Worm (Caenorhabditis elegans): ENCODE data around the gene C08H9.16.
"Not testable (repeated sequence)": the region's sequence is repeated elsewhere in the genome, so short reads cannot be mapped to it uniquely, and the experiment has no call there.

C08H9.16 gene

ce11 chrII:9862147-9862546 lies 30.4 kb upstream of the C08H9.16 start, which contains the start of gene C08H9.18:
TSS of gene C08H9.18 (minus strand) at chrII:9862247.
- TF ChIP-seq skn-1 (tag; optimal IDR thresholded peaks at IDR 0.05), result no peak
- no peak for TF ChIP-seq nhr-76 (tag; optimal IDR thresholded peaks at IDR 0.05)
- TF ChIP-seq hlh-4 (tag; optimal IDR thresholded peaks at IDR 0.05), result no peak
- no peak for TF ChIP-seq nhr-11 (tag; optimal IDR thresholded peaks at IDR 0.05)
- no peak for TF ChIP-seq sox-4 (tag; optimal IDR thresholded peaks at IDR 0.05)
- no peak for TF ChIP-seq unc-62 (GFP tag; optimal IDR thresholded peaks at IDR 0.05)
- TF ChIP-seq mab-9 (GFP tag; IDR thresholded peaks at IDR 0.05), result no peak
- no peak for TF ChIP-seq ceh-90 (tag; optimal IDR thresholded peaks at IDR 0.05)
- TF ChIP-seq elt-3 (tag; optimal IDR thresholded peaks at IDR 0.05), result no peak
- TF ChIP-seq mef-2 (tag; optimal IDR thresholded peaks at IDR 0.05), result no peak
- TF ChIP-seq grh-1 (GFP tag; IDR thresholded peaks at IDR 0.05), result no peak
- TF ChIP-seq nhr-28 (tag; optimal IDR thresholded peaks at IDR 0.05), result no peak
- TF ChIP-seq C34B4.2 (tag; optimal IDR thresholded peaks at IDR 0.05), result no peak
- no peak for TF ChIP-seq pqm-1 (tag; optimal IDR thresholded peaks at IDR 0.05)
- TF ChIP-seq vab-15 (tag; optimal IDR thresholded peaks at IDR 0.05), result no peak
- TF ChIP-seq nhr-84 (tag; optimal IDR thresholded peaks at IDR 0.05), result no peak

ce11 chrII:9866378-9866777 lies 26.2 kb upstream of the C08H9.16 start, which contains the start of gene chil-1:
TSS of gene chil-1 (minus strand) at chrII:9866478.
- not testable (repeated sequence) for TF ChIP-seq hlh-17 (GFP tag; optimal IDR thresholded peaks at IDR 0.05; ENCODE audit: borderline replicate concordance); swsn-7 (tag; optimal IDR thresholded peaks at IDR 0.05); nhr-47 (tag; optimal IDR thresholded peaks at IDR 0.05)

DNA sequence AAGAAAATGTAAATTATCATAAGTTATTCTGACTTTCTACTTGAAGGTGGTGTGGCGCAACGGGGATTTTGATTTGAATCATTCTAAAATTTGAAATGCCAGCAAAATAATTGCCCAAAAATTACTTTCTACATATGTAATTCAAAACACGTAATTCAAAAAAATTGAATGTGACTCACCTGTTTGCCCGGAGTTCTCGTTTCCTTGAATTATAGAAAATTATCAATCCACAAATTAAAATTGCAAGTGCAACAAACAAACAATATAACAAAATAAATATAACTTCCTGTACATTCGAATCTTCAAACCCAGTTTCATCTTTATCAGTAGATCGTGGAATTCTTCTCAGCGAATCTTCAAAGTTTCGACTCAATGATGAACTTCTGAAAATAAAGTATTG lies 24.4 kb upstream of the C08H9.16 start:
- no peak for TF ChIP-seq blmp-1 (tag; optimal IDR thresholded peaks at IDR 0.05)
- TF ChIP-seq unc-86 (tag; optimal IDR thresholded peaks at IDR 0.05), result no peak
- TF ChIP-seq ceh-82 (tag; optimal IDR thresholded peaks at IDR 0.05), result no peak
- TF ChIP-seq lir-3 (tag; optimal IDR thresholded peaks at IDR 0.05; ENCODE audit: poor library complexity), result no peak
- TF ChIP-seq vab-15 (tag; optimal IDR thresholded peaks at IDR 0.05), result no peak
- no peak for TF ChIP-seq unc-30 (tag; optimal IDR thresholded peaks at IDR 0.05)
- TF ChIP-seq efl-1 (optimal IDR thresholded peaks at IDR 0.05), result no peak
- TF ChIP-seq efl-1 (GFP tag; optimal IDR thresholded peaks at IDR 0.05 in 1 of 2), result no peak

DNA sequence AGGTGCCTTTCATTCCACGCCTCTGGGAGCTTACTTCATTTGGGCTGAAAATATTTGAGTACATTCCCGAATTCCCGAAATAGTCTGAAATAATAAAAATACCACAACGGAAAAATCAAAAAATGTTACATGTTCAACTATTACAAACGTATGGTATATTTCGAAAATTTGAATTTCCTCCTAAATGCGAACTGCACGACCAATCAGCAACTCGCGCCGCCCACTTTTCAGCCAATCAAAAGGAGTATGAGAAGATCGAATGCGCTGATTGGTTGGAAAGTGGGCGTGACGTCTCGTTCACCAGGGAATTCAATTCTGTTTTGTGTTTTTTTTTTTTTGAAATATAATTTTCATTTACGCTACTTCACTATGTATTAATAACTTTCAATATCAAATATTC lies 23.9 kb upstream of the C08H9.16 start, which contains the start of gene old-1:
Gene old-1 (minus strand): TSS at position 50 of the 400 bp plus-strand sequence.
- no peak for TF ChIP-seq nhr-11 (tag; optimal IDR thresholded peaks at IDR 0.05)
- TF ChIP-seq sox-4 (tag; optimal IDR thresholded peaks at IDR 0.05), result no peak
- TF ChIP-seq sup-37 (GFP tag; optimal IDR thresholded peaks at IDR 0.05), result no peak
- TF ChIP-seq efl-1 (optimal IDR thresholded peaks at IDR 0.05), result no peak
- peak in 1 of 2 experiments; percentile 86 for TF ChIP-seq efl-1 (GFP tag; optimal IDR thresholded peaks at IDR 0.05 in 1 of 2)
- no peak for TF ChIP-seq fos-1 (tag; optimal IDR thresholded peaks at IDR 0.05)
- TF ChIP-seq sptf-1 (tag; optimal IDR thresholded peaks at IDR 0.05), result no peak
- TF ChIP-seq nhr-85 (tag), result no peak
- TF ChIP-seq C34B4.2 (tag; optimal IDR thresholded peaks at IDR 0.05), result no peak
- TF ChIP-seq ztf-11 (tag; optimal IDR thresholded peaks at IDR 0.05), result no peak

DNA sequence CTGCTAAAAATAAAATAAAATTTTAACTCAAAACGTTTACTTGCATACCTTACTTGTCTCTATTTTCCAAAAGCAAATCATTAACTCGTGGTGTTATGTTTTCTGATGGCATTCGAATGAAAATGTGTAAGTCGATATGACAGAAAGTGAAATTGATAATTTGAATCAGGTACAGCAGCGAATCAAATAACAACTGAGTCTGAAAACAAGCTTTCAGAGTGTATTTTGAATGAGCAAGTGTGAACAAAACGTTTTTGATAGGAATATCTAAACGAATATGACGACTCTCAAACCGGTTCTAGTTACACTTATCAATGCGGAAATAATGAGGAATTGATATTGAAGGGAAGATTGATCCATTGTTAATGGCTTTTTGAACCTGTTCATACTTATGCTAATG lies 21.5 kb upstream of the C08H9.16 start, which contains the start of gene chil-7:
Gene chil-7 (minus strand): TSS at position 112 of the 400 bp plus-strand sequence.
- no peak for TF ChIP-seq lin-13 (GFP tag; optimal IDR thresholded peaks at IDR 0.05)
- TF ChIP-seq fkh-8 (tag; optimal IDR thresholded peaks at IDR 0.05), result no peak
- no peak for TF ChIP-seq tbx-2 (tag; optimal IDR thresholded peaks at IDR 0.05)
- TF ChIP-seq C34B4.2 (tag; optimal IDR thresholded peaks at IDR 0.05), result no peak
- TF ChIP-seq lin-35 (GFP tag; optimal IDR thresholded peaks at IDR 0.05), result no peak
- TF ChIP-seq zip-4 (GFP tag; optimal IDR thresholded peaks at IDR 0.05), result no peak
- no peak for TF ChIP-seq sup-37 (GFP tag; optimal IDR thresholded peaks at IDR 0.05)
- no peak for TF ChIP-seq nhr-90 (tag; optimal IDR thresholded peaks at IDR 0.05; ENCODE audit: poor library complexity)
- TF ChIP-seq vab-15 (tag; optimal IDR thresholded peaks at IDR 0.05), result no peak
- no peak for TF ChIP-seq nhr-11 (tag; optimal IDR thresholded peaks at IDR 0.05)
- no peak for TF ChIP-seq unc-62 (GFP tag; optimal IDR thresholded peaks at IDR 0.05)
- TF ChIP-seq unc-130 (tag; optimal IDR thresholded peaks at IDR 0.05), result no peak
- no peak for TF ChIP-seq ces-1 (GFP tag; optimal IDR thresholded peaks at IDR 0.05)
- no peak for TF ChIP-seq lir-3 (tag; optimal IDR thresholded peaks at IDR 0.05; ENCODE audit: poor library complexity)

All from whole organism, L1 larva.